Worm (Caenorhabditis elegans) whole organism, early embryonic: ENCODE measurements around the gene dmsr-11.

Experiments
- ceh-13 ChIP-seq: fragments of 200-800 bp; sonication (Bioruptor generic); optimal IDR thresholded peaks from 2 replicates; lab custom pipeline; 2018; ENCODE audit warnings: mild to moderate bottlenecking, missing genetic modification characterization, missing compliant biosample characterization
- hmbx-1 ChIP-seq: sonication (generic microtip); optimal IDR thresholded peaks from 2 replicates; lab custom pipeline; 2016; ENCODE audit warnings: mild to moderate bottlenecking, missing genetic modification characterization, missing compliant biosample characterization

DNA sequence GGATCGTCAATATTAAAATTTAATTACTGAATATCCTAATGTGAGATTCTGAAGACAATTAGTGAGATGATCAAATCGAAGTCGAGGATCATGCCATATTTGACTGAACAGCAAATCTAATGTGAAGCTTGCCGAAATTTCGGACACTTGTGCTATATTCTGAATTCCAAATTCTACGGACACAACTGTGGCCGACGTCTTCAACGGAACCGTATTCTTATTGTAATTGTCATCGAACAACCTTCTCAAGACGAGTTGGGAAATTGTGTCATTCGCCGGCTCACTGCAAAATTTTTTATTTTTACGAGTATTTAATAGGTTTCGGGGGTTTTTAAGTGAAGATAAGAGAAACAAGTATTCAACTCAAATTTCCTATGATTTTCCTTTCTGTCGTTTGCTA is 38.5 kb upstream of the dmsr-11 start, which contains the start of gene T15B7.1:
- TF ChIP-seq ceh-13 = no peak
- TF ChIP-seq hmbx-1 (tag; lab: Kevin White, UChicago) = no peak
